Fruit fly (Drosophila melanogaster) whole organism, embryonic: ENCODE data around the gene bark.

Experiments
- Antp ChIP-seq: fragments of 200-800 bp; sonication (Bioruptor generic); optimal IDR thresholded peaks from 3 replicates; lab custom pipeline; 2016; ENCODE audit warnings: missing biosample characterization, missing genetic modification characterization
- Atf-2 ChIP-seq: fragments of 200-800 bp; sonication (Bioruptor generic); optimal IDR thresholded peaks from 2 replicates; lab custom pipeline; 2016; ENCODE audit warnings: missing biosample characterization, missing genetic modification characterization
- B-H1 ChIP-seq: fragments of 200-800 bp; sonication (Bioruptor generic); IDR thresholded peaks from 3 replicates; pipeline ENCODE4 v1.3.6; 2022; ENCODE audit warnings: missing biosample characterization, missing genetic modification characterization
- BtbVII ChIP-seq: fragments of 200-800 bp; sonication (Bioruptor generic); optimal IDR thresholded peaks from 3 replicates; lab custom pipeline; 2017; ENCODE audit warnings: missing biosample characterization, mild to moderate bottlenecking, missing genetic modification characterization
- CG10543 ChIP-seq: fragments of 200-800 bp; sonication (Bioruptor generic); optimal IDR thresholded peaks from 3 replicates; lab custom pipeline; 2017; ENCODE audit warnings: missing biosample characterization, mild to moderate bottlenecking, missing genetic modification characterization, moderate library complexity
- CG10979 ChIP-seq: fragments of 200-800 bp; sonication (Bioruptor generic); optimal IDR thresholded peaks from 2 replicates; lab custom pipeline; 2018; ENCODE audit warnings: missing biosample characterization, mild to moderate bottlenecking, missing genetic modification characterization, moderate library complexity
- CG11696 ChIP-seq: fragments of 200-800 bp; sonication (Bioruptor generic); IDR thresholded peaks from 2 replicates; pipeline ENCODE4 v1.3.6; 2022; ENCODE audit warnings: missing biosample characterization, missing genetic modification characterization
- CG16815 ChIP-seq: fragments of 200-800 bp; sonication (Bioruptor generic); optimal IDR thresholded peaks from 3 replicates; lab custom pipeline; 2017; ENCODE audit warnings: missing biosample characterization, mild to moderate bottlenecking, missing genetic modification characterization
- CG16863 ChIP-seq: fragments of 200-800 bp; sonication (Bioruptor generic); optimal IDR thresholded peaks from 3 replicates; lab custom pipeline; 2016; ENCODE audit warnings: missing biosample characterization, missing genetic modification characterization
- CG17328 ChIP-seq: fragments of 200-800 bp; sonication (Bioruptor generic); IDR thresholded peaks from 2 replicates; pipeline ENCODE4 v1.3.6; 2022; ENCODE audit warnings: missing biosample characterization, missing genetic modification characterization
- CG17359 ChIP-seq: fragments of 200-800 bp; sonication (Bioruptor generic); optimal IDR thresholded peaks from 3 replicates; lab custom pipeline; 2018; ENCODE audit warnings: missing biosample characterization, mild to moderate bottlenecking, missing genetic modification characterization, moderate library complexity
- CG2199 ChIP-seq: fragments of 200-800 bp; sonication (Bioruptor generic); IDR thresholded peaks from 3 replicates; pipeline ENCODE4 v1.3.6; 2022; ENCODE audit warnings: missing biosample characterization, missing genetic modification characterization
- CG2712 ChIP-seq: fragments of 200-800 bp; optimal IDR thresholded peaks from 3 replicates; lab custom pipeline; 2019; ENCODE audit warnings: missing biosample characterization, mild to moderate bottlenecking, missing genetic modification characterization, moderate library complexity
- CG3995 ChIP-seq: fragments of 200-800 bp; sonication (Bioruptor generic); optimal IDR thresholded peaks from 3 replicates; lab custom pipeline; 2016; ENCODE audit warnings: missing biosample characterization, missing genetic modification characterization
- CG5245 ChIP-seq: fragments of 200-800 bp; sonication (Bioruptor generic); optimal IDR thresholded peaks from 3 replicates; lab custom pipeline; 2016; ENCODE audit warnings: missing biosample characterization, missing genetic modification characterization
- CG5953 ChIP-seq: fragments of 200-800 bp; sonication (Bioruptor generic); IDR thresholded peaks from 2 replicates; pipeline ENCODE4 v1.3.6; 2022; ENCODE audit warnings: missing biosample characterization, missing genetic modification characterization
- CG7556 ChIP-seq: fragments of 200-800 bp; sonication (Bioruptor generic); optimal IDR thresholded peaks from 2 replicates; lab custom pipeline; 2017; ENCODE audit warnings: missing biosample characterization, mild to moderate bottlenecking, missing genetic modification characterization
- CG7963 ChIP-seq: fragments of 200-800 bp; sonication (Bioruptor generic); IDR thresholded peaks from 3 replicates; pipeline ENCODE4 v1.3.6; 2022; ENCODE audit warnings: missing biosample characterization, missing genetic modification characterization; ENCODE audit not compliant: partially characterized antibody
- CG8388 ChIP-seq: fragments of 200-800 bp; sonication (Bioruptor generic); optimal IDR thresholded peaks from 2 replicates; lab custom pipeline; 2019; ENCODE audit warnings: missing biosample characterization, mild to moderate bottlenecking, missing genetic modification characterization, moderate library complexity
- CHES-1-like ChIP-seq: fragments of 200-800 bp; sonication (Bioruptor generic); optimal IDR thresholded peaks from 2 replicates; lab custom pipeline; 2016; ENCODE audit warnings: missing biosample characterization, missing genetic modification characterization
- Dref ChIP-seq: fragments of 200-800 bp; sonication (Bioruptor generic); IDR thresholded peaks from 2 replicates; pipeline ENCODE4 v1.3.6; 2022; ENCODE audit warnings: missing biosample characterization, missing genetic modification characterization
- NFAT ChIP-seq: fragments of 200-800 bp; sonication (Bioruptor generic); IDR thresholded peaks from 2 replicates; pipeline ENCODE4 v1.3.6; 2022; ENCODE audit warnings: missing biosample characterization, missing genetic modification characterization
- Nf-YC ChIP-seq: fragments of 200-800 bp; optimal IDR thresholded peaks from 3 replicates; lab custom pipeline; 2019; ENCODE audit warnings: missing biosample characterization, mild to moderate bottlenecking, missing genetic modification characterization, moderate library complexity
- Ravus ChIP-seq: fragments of 200-800 bp; sonication (Bioruptor generic); IDR thresholded peaks from 2 replicates; pipeline ENCODE4 v1.3.6; 2022; ENCODE audit warnings: missing biosample characterization, missing genetic modification characterization
- Scr ChIP-seq: fragments of 200-800 bp; sonication (Bioruptor generic); IDR thresholded peaks from 2 replicates; pipeline ENCODE4 v1.3.6; 2022; ENCODE audit warnings: missing biosample characterization, missing genetic modification characterization; ENCODE audit not compliant: partially characterized antibody
- Tbp ChIP-seq: fragments of >200 bp; optimal IDR thresholded peaks from 2 replicates; lab custom pipeline; 2018; ENCODE audit warnings: missing biosample characterization, missing genetic modification characterization
- Usf ChIP-seq: fragments of 200-800 bp; sonication (Bioruptor generic); optimal IDR thresholded peaks from 2 replicates; lab custom pipeline; 2017; ENCODE audit warnings: missing genotype, missing biosample characterization, missing genetic modification characterization
- btn ChIP-seq: fragments of 200-800 bp; sonication (Bioruptor generic); optimal IDR thresholded peaks from 2 replicates; lab custom pipeline; 2016; ENCODE audit warnings: missing biosample characterization, missing genetic modification characterization
- cato ChIP-seq: fragments of 200-800 bp; sonication (Bioruptor generic); optimal IDR thresholded peaks from 2 replicates; lab custom pipeline; 2016; ENCODE audit warnings: missing biosample characterization, missing genetic modification characterization, borderline replicate concordance
- crp ChIP-seq, 2 experiments: fragments of 200-800 bp; sonication (Bioruptor generic); optimal IDR thresholded peaks; 2 replicates in 1 of 2; 3 replicates in 1 of 2; lab custom pipeline; 2017; ENCODE audit warnings: missing biosample characterization in 2 of 2, missing genetic modification characterization in 2 of 2, mild to moderate bottlenecking in 1 of 2, moderate library complexity in 1 of 2
- gt ChIP-seq: fragments of 200-800 bp; sonication (Bioruptor generic); IDR thresholded peaks from 2 replicates; pipeline ENCODE4 v1.3.6; 2022; ENCODE audit warnings: missing biosample characterization, missing genetic modification characterization
- hb ChIP-seq: fragments of 200-800 bp; sonication (Bioruptor generic); IDR thresholded peaks from 3 replicates; pipeline ENCODE4 v1.3.6; 2022; ENCODE audit warnings: missing biosample characterization, missing genetic modification characterization; ENCODE audit not compliant: partially characterized antibody
- kah ChIP-seq: fragments of 200-800 bp; sonication (Bioruptor generic); optimal IDR thresholded peaks from 2 replicates; lab custom pipeline; 2018; ENCODE audit warnings: missing biosample characterization, mild to moderate bottlenecking, missing genetic modification characterization
- nau ChIP-seq: fragments of 200-800 bp; sonication (Bioruptor generic); optimal IDR thresholded peaks from 3 replicates; lab custom pipeline; 2017; ENCODE audit warnings: missing biosample characterization, mild to moderate bottlenecking, missing genetic modification characterization, missing genetic modification reagents
- otp ChIP-seq: fragments of 200-800 bp; sonication (Bioruptor generic); IDR thresholded peaks from 3 replicates; pipeline ENCODE4, ENCODE4 v1.3.6; 2022; ENCODE audit warnings: missing biosample characterization, missing genetic modification characterization
- pho ChIP-seq: fragments of 200-800 bp; sonication (Bioruptor generic); optimal IDR thresholded peaks from 2 replicates; lab custom pipeline; 2016; ENCODE audit warnings: missing biosample characterization, missing genetic modification characterization
- psq ChIP-seq: fragments of 200-800 bp; sonication (Bioruptor generic); optimal IDR thresholded peaks from 2 replicates; lab custom pipeline; 2017; ENCODE audit warnings: missing biosample characterization, missing genetic modification characterization
- run ChIP-seq: fragments of 200-800 bp; sonication (Bioruptor generic); optimal IDR thresholded peaks from 3 replicates; lab custom pipeline; 2018; ENCODE audit warnings: missing biosample characterization, mild to moderate bottlenecking, missing genetic modification characterization
- sd ChIP-seq: fragments of 200-800 bp; sonication (Bioruptor generic); optimal IDR thresholded peaks from 3 replicates; lab custom pipeline; 2018; ENCODE audit warnings: missing biosample characterization, mild to moderate bottlenecking, missing genetic modification characterization, moderate library complexity
- sens ChIP-seq: fragments of 200-800 bp; sonication (Bioruptor generic); peaks from one replicate; lab custom pipeline; 2016; ENCODE audit warnings: missing biosample characterization, missing genetic modification characterization
- sens-2 ChIP-seq: fragments of 200-800 bp; sonication (Bioruptor generic); IDR thresholded peaks from 2 replicates; pipeline ENCODE4 v1.3.6; 2022; ENCODE audit warnings: missing biosample characterization, missing genetic modification characterization
- stwl ChIP-seq: fragments of 200-800 bp; sonication (Bioruptor generic); optimal IDR thresholded peaks from 3 replicates; lab custom pipeline; 2018; ENCODE audit warnings: missing biosample characterization, mild to moderate bottlenecking, missing genetic modification characterization, moderate library complexity
- sug ChIP-seq: fragments of 200-800 bp; optimal IDR thresholded peaks from 2 replicates; lab custom pipeline; 2019; ENCODE audit warnings: missing biosample characterization, mild to moderate bottlenecking, missing genetic modification characterization, moderate library complexity
- trh ChIP-seq: fragments of 200-800 bp; sonication (Bioruptor generic); optimal IDR thresholded peaks from 2 replicates; lab custom pipeline; 2016; ENCODE audit warnings: missing biosample characterization, missing genetic modification characterization
- vfl ChIP-seq: fragments of 200-800 bp; sonication (Bioruptor generic); optimal IDR thresholded peaks from 2 replicates; lab custom pipeline; 2016; ENCODE audit warnings: missing biosample characterization, missing genetic modification characterization
- wek ChIP-seq: fragments of 200-800 bp; sonication (Bioruptor generic); optimal IDR thresholded peaks from 3 replicates; lab custom pipeline; 2018; ENCODE audit warnings: missing biosample characterization, mild to moderate bottlenecking, missing genetic modification characterization, moderate library complexity
- wor ChIP-seq: fragments of 200-800 bp; sonication (Bioruptor generic); IDR thresholded peaks from 2 replicates; pipeline ENCODE4 v1.3.6; 2022; ENCODE audit warnings: missing biosample characterization, missing genetic modification characterization
- zfh1 ChIP-seq: fragments of 200-800 bp; sonication (Bioruptor generic); IDR thresholded peaks from 3 replicates; pipeline ENCODE4 v1.3.6; 2022; ENCODE audit warnings: missing biosample characterization, missing genetic modification characterization

Gene bark

DNA sequence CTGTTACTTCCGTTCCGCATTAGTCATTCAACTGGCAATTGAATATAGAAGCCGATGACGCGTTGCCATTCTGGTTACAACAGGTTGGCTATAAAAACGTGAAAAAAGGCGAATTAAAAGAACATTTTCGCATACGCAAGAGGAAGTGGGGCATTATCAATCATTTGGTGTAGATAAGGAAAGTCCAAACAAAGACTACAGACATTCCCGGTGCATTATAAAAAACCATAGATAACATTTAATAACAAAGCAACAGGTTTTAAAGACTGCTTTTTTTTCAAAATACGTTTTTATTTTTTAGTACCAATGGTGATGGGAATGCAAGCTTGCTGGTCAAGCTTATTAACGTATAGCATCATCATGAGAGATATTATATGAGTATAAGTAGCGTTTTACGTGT, 1.2 kb downstream of the bark start:
- TF ChIP-seq trh: no peak
- TF ChIP-seq CG10979: no peak
- TF ChIP-seq CG16863 (GFP tag; lab: Kevin White, UChicago): no peak
- peak; percentile 0 for TF ChIP-seq sd (tag; lab: Kevin White, UChicago)
- TF ChIP-seq BtbVII: no peak
- TF ChIP-seq CG2712 (tag; lab: Kevin White, UChicago): no peak
- TF ChIP-seq gt (GFP tag; lab: Robert Waterston, UW): no peak

DNA sequence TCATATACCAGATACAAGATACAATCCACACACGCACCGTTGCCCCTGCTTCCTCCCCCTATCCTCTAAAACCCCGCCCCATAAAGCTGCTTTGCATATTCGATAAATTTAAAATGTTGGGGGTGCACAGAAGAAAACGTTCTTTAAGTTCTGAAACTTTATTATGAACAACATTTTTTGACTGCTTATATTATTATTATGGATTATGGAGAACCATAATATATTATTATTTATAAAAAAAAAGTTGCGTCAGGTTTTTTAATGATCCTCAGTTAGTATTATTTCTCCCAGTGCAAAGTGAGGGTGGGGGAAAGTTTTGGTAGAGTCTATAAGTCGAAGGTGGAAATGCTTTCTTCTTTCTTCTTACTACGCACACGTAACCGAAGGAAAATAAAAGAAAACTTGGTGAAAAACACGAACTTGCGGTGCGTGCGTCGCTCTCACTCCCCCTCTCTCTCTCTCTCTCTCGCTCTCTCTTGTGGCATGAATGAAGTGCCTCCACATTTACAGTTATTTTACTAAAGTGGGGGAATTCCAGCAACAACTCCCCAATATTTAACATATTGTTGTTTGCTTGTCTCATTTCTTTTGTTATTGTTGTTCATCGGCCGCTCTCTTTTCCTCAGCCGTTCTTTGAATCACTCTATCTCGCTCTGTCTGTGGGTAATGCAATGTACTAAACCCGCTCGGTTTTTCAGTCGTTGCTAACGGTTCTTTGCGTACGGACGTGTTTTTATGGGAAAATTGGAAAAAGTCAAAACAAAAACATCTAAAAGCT, 2.5 kb downstream of the bark start:
- TF ChIP-seq Dref (GFP tag; lab: Robert Waterston, UW) (no peak), CG7963 (GFP tag; lab: Robert Waterston, UW) (no peak), CG17328 (GFP tag; lab: Robert Waterston, UW) (peak; percentile 92), Antp (GFP tag; lab: Kevin White, UChicago) (no peak), Nf-YC (tag; lab: Kevin White, UChicago) (no peak), sens-2 (peak; percentile 52), CHES-1-like (GFP tag; lab: Kevin White, UChicago) (no peak), otp (GFP tag; lab: Robert Waterston, UW) (peak; percentile 73; the same call in 2 of the 3 replicates), NFAT (GFP tag; lab: Robert Waterston, UW) (no peak), hb (GFP tag; lab: Robert Waterston, UW) (no peak), CG5953 (GFP tag; lab: Robert Waterston, UW) (peak; percentile 68), CG10543 (GFP tag; lab: Kevin White, UChicago) (no peak), sug (tag; lab: Kevin White, UChicago) (no peak), CG7556 (GFP tag; lab: Kevin White, UChicago) (peak; percentile 86), sens (GFP tag; lab: Kevin White, UChicago) (peak; percentile 64), Scr (GFP tag; lab: Robert Waterston, UW) (no peak), zfh1 (GFP tag; lab: Robert Waterston, UW) (peak; percentile 91), CG8388 (peak; percentile 92), CG3995 (GFP tag; lab: Kevin White, UChicago) (no peak), Ravus (GFP tag; lab: Robert Waterston, UW) (no peak; the same call in 1 of the 2 replicates), kah (GFP tag; lab: Kevin White, UChicago) (peak; percentile 9), cato (GFP tag; lab: Kevin White, UChicago) (peak; percentile 65), psq (no peak), Tbp (GFP tag; lab: Kevin White, UChicago) (no peak), btn (no peak), B-H1 (GFP tag; lab: Robert Waterston, UW) (peak; percentile 78; the same call in 2 of the 3 replicates), CG16815 (GFP tag; lab: Kevin White, UChicago) (peak; percentile 61), gt (GFP tag; lab: Robert Waterston, UW) (peak; percentile 67; the same call in 1 of the 2 replicates), CG17359 (tag; lab: Kevin White, UChicago) (peak; percentile 89), CG11696 (0 out of 2 replicates have a peak, but pooled peaks have one; percentile 50), Usf (peak; percentile 19), wek (no peak), pho (GFP tag; lab: Kevin White, UChicago) (no peak), Atf-2 (no peak), vfl (GFP tag; lab: Kevin White, UChicago) (no peak), nau (no peak), CG5245 (GFP tag; lab: Kevin White, UChicago) (peak; percentile 68), crp (GFP tag; optimal IDR thresholded peaks at IDR 0.05; lab: Kevin White, UChicago) (peak in 1 of 2 experiments; percentile 11), stwl (tag; lab: Kevin White, UChicago) (peak; percentile 6), CG2199 (peak; percentile 58; the same call in 2 of the 3 replicates), wor (GFP tag; lab: Robert Waterston, UW) (peak; percentile 77), run (tag; lab: Kevin White, UChicago) (peak; percentile 51)
